Fruit fly (Drosophila melanogaster): Measurements from ENCODE around the gene Cipc.

DNA sequence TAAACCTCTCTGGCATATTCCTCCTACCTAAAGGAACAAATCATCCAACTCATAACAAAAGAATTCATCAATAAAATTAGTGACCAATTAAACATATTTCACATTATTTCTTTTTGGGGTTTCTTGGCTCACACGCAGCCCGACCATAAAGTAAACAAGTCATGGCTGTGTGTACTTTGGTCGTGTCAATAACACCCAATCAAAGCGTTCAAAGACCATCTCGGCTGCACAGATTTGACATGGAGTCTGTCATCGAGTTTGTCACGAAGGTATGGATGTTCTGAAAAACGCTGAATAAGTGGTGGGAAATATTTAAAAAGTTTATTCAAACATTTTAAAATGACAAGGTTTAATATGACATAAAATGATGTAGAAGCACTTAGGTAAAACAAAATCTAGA, 23.9 kb downstream of the Cipc start:
- TF ChIP-seq Dfd (GFP tag; optimal IDR thresholded peaks at IDR 0.05) = no peak
- no peak for TF ChIP-seq Rel (GFP tag; optimal IDR thresholded peaks at IDR 0.05)
- no peak for TF ChIP-seq Rel (tag; optimal IDR thresholded peaks at IDR 0.05)
- TF ChIP-seq Myc (optimal IDR thresholded peaks at IDR 0.05) = no peak
- no peak for TF ChIP-seq lola (GFP tag; optimal IDR thresholded peaks at IDR 0.05)

Measured in whole organism, wandering third instar larva.